Worm (Caenorhabditis elegans) whole organism, young adult: ENCODE measurements around the gene nlp-1.

Source experiments
- Y95B8A.8 ChIP-seq: fragments of 200-800 bp; sonication (Bioruptor generic); IDR thresholded peaks from 2 replicates; pipeline ENCODE4 v1.3.6; 2022; ENCODE audit warnings: missing genetic modification reagents, missing genetic modification characterization, missing compliant biosample characterization
- cebp-1 ChIP-seq, 2 experiments: fragments of 200-800 bp in 1 of 2; sonication (Bioruptor generic) in 1 of 2; sonication (generic microtip) in 1 of 2; IDR thresholded peaks in 1 of 2; optimal IDR thresholded peaks in 1 of 2; 2 replicates each; pipeline versions ENCODE4 v1.3.6 to Lab custom; 2017 to 2022; ENCODE audit warnings: missing compliant biosample characterization in 2 of 2, missing genetic modification characterization in 2 of 2, mild to moderate bottlenecking in 1 of 2, missing genetic modification reagents in 1 of 2, moderate library complexity in 1 of 2
- egrh-3 ChIP-seq: fragments of 200-800 bp; sonication (Bioruptor generic); IDR thresholded peaks from 2 replicates; pipeline ENCODE4 v1.3.6; 2022; ENCODE audit warnings: missing genetic modification reagents, missing genetic modification characterization, missing compliant biosample characterization
- lag-1 ChIP-seq: fragments of 200-800 bp; sonication (Bioruptor generic); IDR thresholded peaks from 2 replicates; pipeline ENCODE4 v1.3.6; 2022; ENCODE audit warnings: missing genetic modification reagents, missing genetic modification characterization, missing compliant biosample characterization
- madf-6 ChIP-seq: fragments of 200-800 bp; sonication (Bioruptor generic); IDR thresholded peaks from 2 replicates; pipeline ENCODE4 v1.3.6; 2022; ENCODE audit warnings: missing genetic modification reagents, missing genetic modification characterization, missing compliant biosample characterization
- nfya-1 ChIP-seq: sonication (generic microtip); optimal IDR thresholded peaks from 2 replicates; lab custom pipeline; 2017; ENCODE audit warnings: antibody characterized with exemption, missing compliant biosample characterization, missing genetic modification characterization, borderline replicate concordance; ENCODE audit not compliant: insufficient read depth
- nhr-27 ChIP-seq: fragments of 200-800 bp; sonication (Bioruptor generic); optimal IDR thresholded peaks from 2 replicates; lab custom pipeline; 2018; ENCODE audit warnings: mild to moderate bottlenecking, missing genetic modification characterization, moderate library complexity, missing compliant biosample characterization
- pha-4 ChIP-seq: fragments of 150-350 bp; sonication (generic microtip); optimal IDR thresholded peaks from 2 replicates; lab custom pipeline; 2014; ENCODE audit warnings: missing biosample characterization, missing genetic modification reagents, missing genetic modification characterization
- unc-62 ChIP-seq: fragments of 150-350 bp; optimal IDR thresholded peaks from 2 replicates; lab custom pipeline; 2014; ENCODE audit warnings: missing biosample characterization, missing genetic modification reagents, missing genetic modification characterization
- zfh-2 ChIP-seq: fragments of 200-800 bp; sonication (Bioruptor generic); conservative IDR thresholded peaks from 2 replicates; pipeline ENCODE4 v1.3.6; 2022; ENCODE audit warnings: missing genetic modification reagents, missing genetic modification characterization, missing compliant biosample characterization

- TF ChIP-seq pha-4 (tag; lab: Kevin White, UChicago) = no peak
- no peak for TF ChIP-seq Y95B8A.8 (GFP tag; lab: Robert Waterston, UW)
- no peak for TF ChIP-seq madf-6 (GFP tag; lab: Robert Waterston, UW)
- TF ChIP-seq nhr-27 = no peak
- no peak for TF ChIP-seq nfya-1 (tag; lab: Kevin White, UChicago)
- TF ChIP-seq egrh-3 (GFP tag; lab: Robert Waterston, UW) = no peak
- no peak for TF ChIP-seq cebp-1 (GFP tag; IDR thresholded peaks at IDR 0.05; lab: Robert Waterston, UW)
- no peak for TF ChIP-seq cebp-1 (tag; optimal IDR thresholded peaks at IDR 0.05; lab: Kevin White, UChicago)
- no peak for TF ChIP-seq zfh-2 (GFP tag; lab: Robert Waterston, UW)
- TF ChIP-seq unc-62 (GFP tag; lab: Kevin White, UChicago) = no peak
- no peak for TF ChIP-seq lag-1 (GFP tag; lab: Robert Waterston, UW)
Measured at ce11 chrX:3680544-3681214, 46.7 kb upstream of the nlp-1 start, which contains the start of gene tsp-17.
